Worm (Caenorhabditis elegans): Measurements from ENCODE around the gene C35A5.5.
"Not testable (repeated sequence)": the region's sequence is repeated elsewhere in the genome, so short reads cannot be mapped to it uniquely, and the experiment has no call there.

DNA sequence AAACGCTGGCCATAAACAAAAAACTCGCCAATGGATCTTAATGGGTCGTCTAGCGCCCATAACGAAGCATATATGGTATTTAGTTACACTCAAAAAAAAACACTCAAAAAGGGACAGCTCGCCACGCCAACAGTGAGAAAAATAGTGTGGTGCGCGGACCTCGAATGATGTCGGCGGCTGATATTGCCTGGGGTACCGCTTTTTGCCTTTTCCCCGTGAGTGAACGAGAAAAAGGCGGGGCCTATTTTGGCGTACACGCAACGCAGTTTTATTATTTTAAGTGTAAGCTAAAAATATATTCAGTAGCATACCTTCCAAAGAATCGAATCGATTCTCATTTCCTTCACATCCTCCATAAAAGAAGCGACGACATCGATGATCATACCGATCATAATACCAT, 48.9 kb upstream of the C35A5.5 start:
- not testable (repeated sequence) for TF ChIP-seq attf-4 (tag; optimal IDR thresholded peaks at IDR 0.05); daf-12 (tag; optimal IDR thresholded peaks at IDR 0.05); ztf-11 (tag; optimal IDR thresholded peaks at IDR 0.05); nhr-28 (tag; optimal IDR thresholded peaks at IDR 0.05); mes-2 (tag; optimal IDR thresholded peaks at IDR 0.05; ENCODE audit: poor library complexity, severe bottlenecking); unc-62 (GFP tag; optimal IDR thresholded peaks at IDR 0.05 in 1 of 2); unc-62 (tag; optimal IDR thresholded peaks at IDR 0.05)

All from whole organism, L4 larva.